Worm (Caenorhabditis elegans) whole organism, L2 larva: ENCODE measurements around the gene C25F9.6.

ENCODE experiments used
- ama-1 ChIP-seq: fragments of 150-350 bp; optimal IDR thresholded peaks from 2 replicates; lab custom pipeline; 2018; ENCODE audit warnings: inconsistent platforms
- ceh-82 ChIP-seq: fragments of 150-350 bp; optimal IDR thresholded peaks from 2 replicates; lab custom pipeline; 2014; ENCODE audit warnings: missing biosample characterization, missing genetic modification characterization
- dmd-4 ChIP-seq: sonication (generic microtip); optimal IDR thresholded peaks from 2 replicates; lab custom pipeline; 2017; ENCODE audit warnings: missing biosample characterization, missing genetic modification characterization
- egl-27 ChIP-seq: sonication (generic microtip); optimal IDR thresholded peaks from 3 replicates; lab custom pipeline; 2017; ENCODE audit warnings: missing biosample characterization, missing genetic modification reagents, missing genetic modification characterization
- gmeb-1 ChIP-seq: fragments of 150-350 bp; optimal IDR thresholded peaks from 2 replicates; lab custom pipeline; 2014; ENCODE audit warnings: missing biosample characterization, missing genetic modification characterization
- lin-11 ChIP-seq: fragments of 150-350 bp; sonication (generic microtip); optimal IDR thresholded peaks from 2 replicates; lab custom pipeline; 2014; ENCODE audit warnings: missing biosample characterization, missing genetic modification characterization, inconsistent platforms, mixed read lengths
- nhr-11 ChIP-seq: fragments of 150-350 bp; optimal IDR thresholded peaks from 2 replicates; lab custom pipeline; 2014; ENCODE audit warnings: missing biosample characterization, missing genetic modification characterization
- skn-1 ChIP-seq: sonication (generic microtip); optimal IDR thresholded peaks from 2 replicates; lab custom pipeline; 2017; ENCODE audit warnings: missing biosample characterization, missing genetic modification characterization
- snpc-4 ChIP-seq: fragments of 150-350 bp; optimal IDR thresholded peaks from 2 replicates; lab custom pipeline; 2014; ENCODE audit warnings: missing biosample characterization, missing genetic modification characterization
- unc-39 ChIP-seq: fragments of 150-350 bp; optimal IDR thresholded peaks from 2 replicates; lab custom pipeline; 2014; ENCODE audit warnings: missing biosample characterization, missing genetic modification characterization
- unc-55 ChIP-seq: fragments of 150-350 bp; sonication (generic microtip); optimal IDR thresholded peaks from 3 replicates; lab custom pipeline; 2014; ENCODE audit warnings: missing biosample characterization, missing genetic modification reagents, missing genetic modification characterization
- zag-1 ChIP-seq: fragments of 150-350 bp; optimal IDR thresholded peaks from 2 replicates; lab custom pipeline; 2014; ENCODE audit warnings: missing biosample characterization, missing genetic modification characterization

ce11 chrV:19354506-19354905 is 50.6 kb downstream of the C25F9.6 start:
- no peak for TF ChIP-seq zag-1 (tag; lab: Kevin White, UChicago)
- TF ChIP-seq egl-27 (tag; lab: Kevin White, UChicago) = no peak
- TF ChIP-seq ceh-82 (tag; lab: Kevin White, UChicago) = no peak
- TF ChIP-seq ama-1 (lab: Kevin White, UChicago) = no peak
- TF ChIP-seq skn-1 (tag; lab: Kevin White, UChicago) = no peak
- TF ChIP-seq gmeb-1 (tag; lab: Kevin White, UChicago) = no peak
- no peak for TF ChIP-seq snpc-4
- TF ChIP-seq unc-39 (tag; lab: Kevin White, UChicago) = no peak
- TF ChIP-seq unc-55 (GFP tag; lab: Kevin White, UChicago) = no peak
- no peak for TF ChIP-seq lin-11
- TF ChIP-seq nhr-11 (tag; lab: Kevin White, UChicago) = no peak
- no peak for TF ChIP-seq dmd-4
